Fruit fly (Drosophila melanogaster): ENCODE results near the gene sn.

sn gene

dm6 chrX:7937588-7938481, 26.0 kb upstream of the sn start:
- peak; percentile 58 for TF ChIP-seq psq (GFP tag; optimal IDR thresholded peaks at IDR 0.05)
- TF ChIP-seq CG9705 (GFP tag; optimal IDR thresholded peaks at IDR 0.05), result peak; percentile 41
- no peak for TF ChIP-seq Rel (GFP tag; optimal IDR thresholded peaks at IDR 0.05)
- peak; percentile 53 for TF ChIP-seq Rel (tag; optimal IDR thresholded peaks at IDR 0.05)
- TF ChIP-seq brk (GFP tag; optimal IDR thresholded peaks at IDR 0.05), result no peak
- TF ChIP-seq dl (GFP tag; optimal IDR thresholded peaks at IDR 0.05; ENCODE audit: insufficient read depth in 1 of 2, partially characterized antibody in 2 of 2), result peak in 1 of 2 experiments; percentile 23
- peak; percentile 75 for TF ChIP-seq woc (GFP tag; optimal IDR thresholded peaks at IDR 0.05)
- TF ChIP-seq rgr (GFP tag; optimal IDR thresholded peaks at IDR 0.05), result peak; percentile 54
- TF ChIP-seq br (GFP tag; optimal IDR thresholded peaks at IDR 0.05), result peak; percentile 71
- TF ChIP-seq tai (GFP tag; optimal IDR thresholded peaks at IDR 0.05), result no peak
- TF ChIP-seq dsf (GFP tag; optimal IDR thresholded peaks at IDR 0.05; ENCODE audit: borderline replicate concordance), result no peak
- no peak for TF ChIP-seq Myc (optimal IDR thresholded peaks at IDR 0.05)
- peak; percentile 70 for TF ChIP-seq h (GFP tag; optimal IDR thresholded peaks at IDR 0.05)
- TF ChIP-seq ey (GFP tag; optimal IDR thresholded peaks at IDR 0.05), result peak; percentile 71
- no peak for TF ChIP-seq GATAd (GFP tag; optimal IDR thresholded peaks at IDR 0.05)
- no peak for TF ChIP-seq Abd-B (GFP tag; optimal IDR thresholded peaks at IDR 0.05)
- peak; percentile 77 for TF ChIP-seq Sp1 (GFP tag; optimal IDR thresholded peaks at IDR 0.05)
- peak; percentile 64 for TF ChIP-seq N (GFP tag; optimal IDR thresholded peaks at IDR 0.05)
- peak; percentile 87 for TF ChIP-seq fru (GFP tag; optimal IDR thresholded peaks at IDR 0.05)
- peak in 1 of 2 experiments; percentile 80 for TF ChIP-seq foxo (GFP tag; optimal IDR thresholded peaks at IDR 0.05)
- TF ChIP-seq sage (GFP tag; optimal IDR thresholded peaks at IDR 0.05), result no peak
- peak; percentile 59 for TF ChIP-seq Jra (GFP tag; optimal IDR thresholded peaks at IDR 0.05)
- TF ChIP-seq Dfd (GFP tag; optimal IDR thresholded peaks at IDR 0.05), result no peak
- peak; percentile 52 for TF ChIP-seq Hr83 (GFP tag; optimal IDR thresholded peaks at IDR 0.05; ENCODE audit: poor library complexity, severe bottlenecking)
- no peak for TF ChIP-seq Hr78 (GFP tag; optimal IDR thresholded peaks at IDR 0.05)
- TF ChIP-seq Mio (GFP tag; optimal IDR thresholded peaks at IDR 0.05), result no peak
- TF ChIP-seq pan (optimal IDR thresholded peaks at IDR 0.05), result no peak
- no peak for TF ChIP-seq lola (GFP tag; optimal IDR thresholded peaks at IDR 0.05)
- TF ChIP-seq CG32264 (GFP tag; optimal IDR thresholded peaks at IDR 0.05), result peak; percentile 69
- TF ChIP-seq Hnf4 (GFP tag; optimal IDR thresholded peaks at IDR 0.05), result peak; percentile 16
- TF ChIP-seq usp (GFP tag; optimal IDR thresholded peaks at IDR 0.05), result no peak
- peak; percentile 56 for TF ChIP-seq sv (GFP tag; optimal IDR thresholded peaks at IDR 0.05)
- no peak for TF ChIP-seq Vsx2 (GFP tag; optimal IDR thresholded peaks at IDR 0.05; ENCODE audit: partially characterized antibody)
- TF ChIP-seq dmrt93B (GFP tag; optimal IDR thresholded peaks at IDR 0.05), result peak; percentile 75
- TF ChIP-seq OdsH (GFP tag; optimal IDR thresholded peaks at IDR 0.05), result peak; percentile 66
- peak; percentile 34 for TF ChIP-seq Dif (GFP tag; optimal IDR thresholded peaks at IDR 0.05; ENCODE audit: partially characterized antibody)
- peak; percentile 74 for TF ChIP-seq HLH106 (tag; optimal IDR thresholded peaks at IDR 0.05)
- TF ChIP-seq jim (GFP tag; optimal IDR thresholded peaks at IDR 0.05), result no peak
- no peak for TF ChIP-seq CrebA (GFP tag; optimal IDR thresholded peaks at IDR 0.05; ENCODE audit: borderline replicate concordance)

- TF ChIP-seq pan (optimal IDR thresholded peaks at IDR 0.05), result no peak
- TF ChIP-seq fru (GFP tag; optimal IDR thresholded peaks at IDR 0.05), result peak; percentile 28
- TF ChIP-seq h (GFP tag; optimal IDR thresholded peaks at IDR 0.05), result peak; percentile 6
- TF ChIP-seq N (GFP tag; optimal IDR thresholded peaks at IDR 0.05), result no peak
Observed at dm6 chrX:7938482-7938804, 25.4 kb upstream of the sn start.

Data from whole organism, wandering third instar larva.